Worm (Caenorhabditis elegans): ENCODE measurements around the gene F42C5.3.
A peak's percentile ranks its signal among the peaks of the same experiment; 100 is the strongest.

Gene F42C5.3

ce11 chrIV:7313962-7314361, 26.6 kb upstream of the F42C5.3 start (continued):
- peak; percentile 79 for TF ChIP-seq snu-23 (GFP tag; optimal IDR thresholded peaks at IDR 0.05)
- TF ChIP-seq nhr-237 (tag; optimal IDR thresholded peaks at IDR 0.05) = no peak
- TF ChIP-seq unc-30 (tag; optimal IDR thresholded peaks at IDR 0.05) = no peak
- TF ChIP-seq egl-27 (tag; optimal IDR thresholded peaks at IDR 0.05) = no peak
- TF ChIP-seq vab-15 (tag; optimal IDR thresholded peaks at IDR 0.05) = no peak
- no peak for TF ChIP-seq pqm-1 (tag; optimal IDR thresholded peaks at IDR 0.05)
- no peak for TF ChIP-seq ztf-11 (tag; optimal IDR thresholded peaks at IDR 0.05)
- no peak for TF ChIP-seq nhr-28 (tag; optimal IDR thresholded peaks at IDR 0.05)
- peak in 1 of 6 experiments; percentile 68 for TF ChIP-seq elt-3 (tag; optimal IDR thresholded peaks at IDR 0.05)
- TF ChIP-seq rnt-1 (tag; optimal IDR thresholded peaks at IDR 0.05) = peak; percentile 54
- peak; percentile 43 for TF ChIP-seq snpc-4 (tag; optimal IDR thresholded peaks at IDR 0.05)

DNA sequence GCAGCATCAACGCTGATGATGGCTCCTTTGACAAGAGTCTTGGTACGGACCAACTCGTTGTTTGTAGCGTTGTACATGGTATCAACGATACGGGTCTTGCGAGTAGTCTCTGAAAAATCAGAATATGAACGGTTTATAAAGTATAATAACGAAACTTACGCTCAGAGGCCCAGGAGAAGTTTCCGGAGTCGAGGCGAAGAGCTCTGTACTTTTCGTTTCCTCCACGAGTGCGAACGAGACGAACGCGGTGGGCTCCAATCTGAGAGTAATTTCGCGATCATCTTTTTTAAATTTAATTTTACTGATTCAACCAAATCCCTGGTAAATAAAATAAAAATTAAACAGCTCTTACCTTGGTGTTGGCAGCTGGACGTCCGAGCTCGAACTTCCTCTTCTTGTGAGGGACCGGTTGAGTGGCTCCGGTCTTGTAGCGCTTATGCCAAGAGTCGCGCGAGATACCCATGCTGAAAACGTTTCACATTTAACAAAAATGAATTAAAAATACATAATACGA, 26.1 kb upstream of the F42C5.3 start, which contains the start of gene rps-8:
Gene rps-8 (minus strand): TSS at position 464 of the 514 bp plus-strand sequence.
- TF ChIP-seq dsc-1 (tag; optimal IDR thresholded peaks at IDR 0.05) (peak; percentile 14), tbx-2 (tag; optimal IDR thresholded peaks at IDR 0.05) (no peak), efl-1 (optimal IDR thresholded peaks at IDR 0.05) (no peak), efl-1 (GFP tag; optimal IDR thresholded peaks at IDR 0.05 in 1 of 2) (peak in 1 of 2 experiments; percentile 4)

ce11 chrIV:7312620-7313194, 25.3 kb upstream of the F42C5.3 start:
- no peak for TF ChIP-seq efl-1 (optimal IDR thresholded peaks at IDR 0.05)
- TF ChIP-seq efl-1 (GFP tag; optimal IDR thresholded peaks at IDR 0.05 in 1 of 2) = peak in 1 of 2 experiments; percentile 65
- no peak for TF ChIP-seq mdl-1 (tag; optimal IDR thresholded peaks at IDR 0.05)
- TF ChIP-seq lin-14 (GFP tag; optimal IDR thresholded peaks at IDR 0.05) = no peak
- TF ChIP-seq nhr-85 (tag) = peak; percentile 69

ce11 chrIV:7310842-7311241, 23.5 kb upstream of the F42C5.3 start:
- TF ChIP-seq ama-1 (optimal IDR thresholded peaks at IDR 0.05) (peak; percentile 14), sup-37 (GFP tag; optimal IDR thresholded peaks at IDR 0.05) (no peak), Y116A8C.19 (tag; optimal IDR thresholded peaks at IDR 0.05; ENCODE audit: borderline replicate concordance) (no peak), nhr-19 (GFP tag; conservative IDR thresholded peaks at IDR 0.05) (no peak), aly-2 (tag; optimal IDR thresholded peaks at IDR 0.05) (no peak), swsn-7 (tag; optimal IDR thresholded peaks at IDR 0.05) (no peak), snpc-4 (tag; optimal IDR thresholded peaks at IDR 0.05) (no peak), unc-130 (tag; optimal IDR thresholded peaks at IDR 0.05) (no peak), nhr-47 (tag; optimal IDR thresholded peaks at IDR 0.05) (no peak), lin-14 (GFP tag; optimal IDR thresholded peaks at IDR 0.05) (peak; percentile 0), nhr-71 (tag; optimal IDR thresholded peaks at IDR 0.05) (no peak), nhr-85 (tag) (peak; percentile 77)

ce11 chrIV:7310410-7310809, 23.0 kb upstream of the F42C5.3 start, which contains the start of gene grl-4:
grl-4 (minus strand) TSS chrIV:7310760.
- no peak for TF ChIP-seq egl-13 (tag; optimal IDR thresholded peaks at IDR 0.05)
- TF ChIP-seq nhr-76 (tag; optimal IDR thresholded peaks at IDR 0.05) = no peak
- no peak for TF ChIP-seq efl-1 (optimal IDR thresholded peaks at IDR 0.05)
- peak in 1 of 2 experiments; percentile 53 for TF ChIP-seq efl-1 (GFP tag; optimal IDR thresholded peaks at IDR 0.05 in 1 of 2)
- TF ChIP-seq lin-15B (tag; optimal IDR thresholded peaks at IDR 0.05) = no peak
- no peak for TF ChIP-seq aha-1 (tag; optimal IDR thresholded peaks at IDR 0.05)

ce11 chrIV:7309678-7310077, 22.3 kb upstream of the F42C5.3 start:
- TF ChIP-seq lin-39 (tag; optimal IDR thresholded peaks at IDR 0.05) (no peak), nhr-28 (tag; optimal IDR thresholded peaks at IDR 0.05) (no peak), nhr-237 (tag; optimal IDR thresholded peaks at IDR 0.05) (no peak), lin-14 (GFP tag; optimal IDR thresholded peaks at IDR 0.05) (peak; percentile 52), unc-98 (GFP tag; IDR thresholded peaks at IDR 0.05) (no peak), dpl-1 (GFP tag; optimal IDR thresholded peaks at IDR 0.05) (no peak), blmp-1 (tag; optimal IDR thresholded peaks at IDR 0.05) (no peak), mab-9 (GFP tag; IDR thresholded peaks at IDR 0.05) (no peak), nhr-12 (tag; optimal IDR thresholded peaks at IDR 0.05) (no peak), grh-1 (GFP tag; IDR thresholded peaks at IDR 0.05) (no peak), nhr-84 (tag; optimal IDR thresholded peaks at IDR 0.05) (no peak), snu-23 (GFP tag; optimal IDR thresholded peaks at IDR 0.05) (peak; percentile 16), elt-2 (tag; optimal IDR thresholded peaks at IDR 0.05) (no peak), C16A3.4 (tag; optimal IDR thresholded peaks at IDR 0.05) (no peak), ces-1 (GFP tag; optimal IDR thresholded peaks at IDR 0.05) (no peak), pag-3 (tag; optimal IDR thresholded peaks at IDR 0.05; ENCODE audit: borderline replicate concordance, insufficient read depth) (no peak)

Data from whole organism, L1 larva.